Fruit fly (Drosophila melanogaster): ENCODE measurements around the gene eIF4EHP.

DNA sequence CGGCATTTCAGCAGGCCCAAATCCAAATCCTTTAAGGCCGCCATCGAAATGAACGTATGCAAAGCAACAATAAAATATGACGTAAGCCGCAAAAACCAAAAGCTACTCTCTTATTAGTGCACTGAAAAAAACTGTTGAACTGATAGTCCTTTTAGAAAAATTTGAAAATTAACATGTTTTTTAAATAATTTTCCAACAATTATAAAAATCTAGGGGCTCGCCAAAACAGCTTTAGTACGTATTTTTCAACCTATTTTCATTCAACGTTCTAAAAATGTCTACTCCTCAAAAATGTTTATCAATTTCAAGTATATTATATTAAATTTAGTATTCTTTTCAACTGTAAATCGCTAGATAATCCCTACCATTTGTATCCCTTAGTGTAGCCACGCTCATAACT is 15.3 kb downstream of the eIF4EHP start:
- TF ChIP-seq sage (GFP tag; optimal IDR thresholded peaks at IDR 0.05): no peak
- TF ChIP-seq fru (GFP tag; optimal IDR thresholded peaks at IDR 0.05): no peak
- TF ChIP-seq Mio (GFP tag; optimal IDR thresholded peaks at IDR 0.05): no peak
- no peak for TF ChIP-seq sv (GFP tag; optimal IDR thresholded peaks at IDR 0.05)
- no peak for TF ChIP-seq Jra (GFP tag; optimal IDR thresholded peaks at IDR 0.05)
- no peak for TF ChIP-seq Dif (GFP tag; optimal IDR thresholded peaks at IDR 0.05; ENCODE audit: partially characterized antibody)
- no peak for TF ChIP-seq Sp1 (GFP tag; optimal IDR thresholded peaks at IDR 0.05)
- TF ChIP-seq dl (GFP tag; optimal IDR thresholded peaks at IDR 0.05; ENCODE audit: insufficient read depth in 1 of 2, partially characterized antibody in 2 of 2): no peak
- no peak for TF ChIP-seq Dfd (GFP tag; optimal IDR thresholded peaks at IDR 0.05)
- no peak for TF ChIP-seq pan (optimal IDR thresholded peaks at IDR 0.05)
